Worm (Caenorhabditis elegans) whole organism, late embryonic: Measurements from ENCODE around the gene lurp-4.

Source experiments
- fkh-10 ChIP-seq: fragments of 150-350 bp; optimal IDR thresholded peaks from 2 replicates; lab custom pipeline; 2014; ENCODE audit warnings: missing biosample characterization, missing genetic modification reagents, missing genetic modification characterization
- pag-3 ChIP-seq: sonication (generic microtip); optimal IDR thresholded peaks from 2 replicates; lab custom pipeline; 2016; ENCODE audit warnings: missing compliant biosample characterization, missing genetic modification characterization, borderline replicate concordance
- unc-42 ChIP-seq: sonication (generic microtip); optimal IDR thresholded peaks from 2 replicates; lab custom pipeline; 2016; ENCODE audit warnings: missing genotype, missing genetic modification characterization, missing compliant biosample characterization

ce11 chrV:13064164-13064563 lies 28.3 kb upstream of the lurp-4 start:
- TF ChIP-seq unc-42 (tag; lab: Kevin White, UChicago) (no peak), pag-3 (tag; lab: Kevin White, UChicago) (no peak), fkh-10 (GFP tag; lab: Kevin White, UChicago) (no peak)
